Worm (Caenorhabditis elegans) whole organism, L3 larva: Measurements from ENCODE around the gene F49C5.12.
"Not testable (repeated sequence)": the region's sequence is repeated elsewhere in the genome, so short reads cannot be mapped to it uniquely, and the experiment has no call there.

Experiments used
- ZK546.5 ChIP-seq: sonication (generic microtip); optimal IDR thresholded peaks from 2 replicates; lab custom pipeline; 2017; ENCODE audit warnings: missing biosample characterization, missing genetic modification characterization
- ama-1 ChIP-seq: fragments of 150-350 bp; optimal IDR thresholded peaks from 2 replicates; lab custom pipeline; 2018
- ceh-82 ChIP-seq: fragments of 150-350 bp; optimal IDR thresholded peaks from 2 replicates; lab custom pipeline; 2014; ENCODE audit warnings: missing biosample characterization, missing genetic modification characterization
- ceh-9 ChIP-seq: sonication (generic microtip); optimal IDR thresholded peaks from 2 replicates; lab custom pipeline; 2018; ENCODE audit warnings: missing biosample characterization, missing genetic modification characterization
- egl-5 ChIP-seq: fragments of 150-350 bp; optimal IDR thresholded peaks from 2 replicates; lab custom pipeline; 2017; ENCODE audit warnings: missing biosample characterization, missing genetic modification reagents, missing genetic modification characterization, inconsistent platforms
- elt-1 ChIP-seq: fragments of 150-350 bp; optimal IDR thresholded peaks from 2 replicates; lab custom pipeline; 2014; ENCODE audit warnings: missing biosample characterization, missing genetic modification characterization
- elt-2 ChIP-seq: sonication (generic microtip); optimal IDR thresholded peaks from 2 replicates; lab custom pipeline; 2016; ENCODE audit warnings: missing genetic modification reagents, mild to moderate bottlenecking, missing genetic modification characterization, missing compliant biosample characterization
- elt-3 ChIP-seq, 3 experiments: fragments of 150-350 bp in 1 of 3; sonication (generic microtip) in 2 of 3; optimal IDR thresholded peaks; 2 replicates in 2 of 3; 4 replicates in 1 of 3; lab custom pipeline; 2014 to 2017; ENCODE audit warnings: missing biosample characterization in 3 of 3, missing genetic modification characterization in 3 of 3
- eor-1 ChIP-seq, 2 experiments: fragments of 150-350 bp; optimal IDR thresholded peaks; 2 replicates each; lab custom pipeline; 2014 to 2018; ENCODE audit warnings: missing biosample characterization in 2 of 2, missing genetic modification characterization in 2 of 2
- fkh-10 ChIP-seq: sonication (generic microtip); optimal IDR thresholded peaks from 2 replicates; lab custom pipeline; 2017; ENCODE audit warnings: missing biosample characterization, missing genetic modification reagents, missing genetic modification characterization
- fkh-2 ChIP-seq: fragments of 150-350 bp; optimal IDR thresholded peaks from 2 replicates; lab custom pipeline; 2014; ENCODE audit warnings: missing biosample characterization, missing genetic modification reagents, missing genetic modification characterization
- fos-1 ChIP-seq: fragments of 150-350 bp; optimal IDR thresholded peaks from 2 replicates; lab custom pipeline; 2014; ENCODE audit warnings: missing biosample characterization, missing genetic modification characterization
- hmg-11 ChIP-seq: sonication (generic microtip); optimal IDR thresholded peaks from 2 replicates; lab custom pipeline; 2016; ENCODE audit warnings: missing genetic modification characterization, missing compliant biosample characterization
- mdl-1 ChIP-seq: fragments of 150-350 bp; optimal IDR thresholded peaks from 2 replicates; lab custom pipeline; 2014; ENCODE audit warnings: missing biosample characterization, missing genetic modification characterization
- nfya-1 ChIP-seq: sonication (generic microtip); optimal IDR thresholded peaks from 2 replicates; lab custom pipeline; 2017; ENCODE audit warnings: missing genetic modification characterization, mild to moderate bottlenecking, missing compliant biosample characterization, antibody characterized with exemption, moderate library complexity; ENCODE audit not compliant: insufficient read depth
- nhr-11 ChIP-seq: fragments of 150-350 bp; optimal IDR thresholded peaks from 2 replicates; lab custom pipeline; 2014; ENCODE audit warnings: missing biosample characterization, missing genetic modification characterization
- nhr-12 ChIP-seq: fragments of 150-350 bp; optimal IDR thresholded peaks from 2 replicates; lab custom pipeline; 2014; ENCODE audit warnings: missing biosample characterization, missing genetic modification characterization
- nhr-23 ChIP-seq: fragments of 150-350 bp; optimal IDR thresholded peaks from 2 replicates; lab custom pipeline; 2014; ENCODE audit warnings: missing biosample characterization, missing genetic modification reagents, missing genetic modification characterization
- nhr-237 ChIP-seq: fragments of 150-350 bp; optimal IDR thresholded peaks from 2 replicates; lab custom pipeline; 2014; ENCODE audit warnings: missing biosample characterization, missing genetic modification characterization
- nhr-25 ChIP-seq: sonication (generic microtip); optimal IDR thresholded peaks from 2 replicates; lab custom pipeline; 2017; ENCODE audit warnings: missing biosample characterization, missing genetic modification characterization
- nhr-43 ChIP-seq: sonication (generic microtip); optimal IDR thresholded peaks from 2 replicates; lab custom pipeline; 2016; ENCODE audit warnings: mild to moderate bottlenecking, missing genetic modification characterization, missing compliant biosample characterization; ENCODE audit not compliant: poor library complexity, severe bottlenecking
- nhr-67 ChIP-seq: fragments of 150-350 bp; optimal IDR thresholded peaks from 2 replicates; lab custom pipeline; 2014; ENCODE audit warnings: missing biosample characterization, missing genetic modification characterization
- nhr-77 ChIP-seq: fragments of 150-350 bp; optimal IDR thresholded peaks from 2 replicates; lab custom pipeline; 2014; ENCODE audit warnings: missing biosample characterization, missing genetic modification characterization
- pqm-1 ChIP-seq: fragments of 150-350 bp; optimal IDR thresholded peaks from 2 replicates; lab custom pipeline; 2017; ENCODE audit warnings: missing biosample characterization, missing genetic modification characterization, inconsistent platforms
- sea-2 ChIP-seq: fragments of 150-350 bp; sonication (generic microtip); optimal IDR thresholded peaks from 4 replicates; lab custom pipeline; 2014; ENCODE audit warnings: missing biosample characterization, missing genetic modification reagents, missing genetic modification characterization
- zag-1 ChIP-seq: fragments of 150-350 bp; optimal IDR thresholded peaks from 2 replicates; lab custom pipeline; 2014; ENCODE audit warnings: missing biosample characterization, missing genetic modification characterization
- ztf-11 ChIP-seq: fragments of 150-350 bp; optimal IDR thresholded peaks from 2 replicates; lab custom pipeline; 2014; ENCODE audit warnings: missing biosample characterization, missing genetic modification characterization

F49C5.12 gene

ce11 chrII:12539395-12539794 lies 20.7 kb downstream of the F49C5.12 start:
- TF ChIP-seq elt-2 (tag; lab: Kevin White, UChicago) (no peak), zag-1 (tag; lab: Kevin White, UChicago) (no peak), elt-3 (tag; optimal IDR thresholded peaks at IDR 0.05; lab: Kevin White, UChicago) (no peak), egl-5 (no peak)

ce11 chrII:12536203-12536602 lies 23.9 kb downstream of the F49C5.12 start, which contains the start of gene F49C5.3:
TSS of gene F49C5.3 (plus strand) at chrII:12536503.
- not testable (repeated sequence) for TF ChIP-seq zag-1, pqm-1, hmg-11 (tag; lab: Kevin White, UChicago)

DNA sequence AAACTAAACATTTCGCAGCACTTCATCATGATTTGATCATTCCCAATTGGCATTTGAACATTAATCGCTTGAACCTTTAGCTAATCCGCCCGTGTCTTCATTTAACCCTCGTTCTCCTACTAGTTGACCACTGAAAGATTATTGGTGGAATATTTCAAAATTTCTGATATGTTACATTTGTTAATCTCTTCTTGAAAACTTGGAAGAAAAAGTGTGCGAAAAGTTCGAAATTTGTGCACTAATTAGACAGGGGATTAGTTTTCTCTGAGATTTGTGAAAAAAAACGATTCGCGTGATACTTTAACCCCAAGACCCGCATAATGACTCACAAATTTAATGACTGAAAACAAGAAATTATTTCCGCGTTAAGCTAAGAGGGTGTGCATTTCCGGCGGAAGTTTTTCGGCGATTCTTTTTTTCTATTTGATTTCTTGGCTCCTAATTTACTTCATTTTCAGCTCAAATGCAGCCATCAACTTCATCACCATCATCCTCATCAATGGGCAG lies 24.8 kb downstream of the F49C5.12 start, which contains the start of gene nimk-1:
TSS of gene nimk-1 (plus strand) at position 457 of the 507 bp plus-strand sequence.
- TF ChIP-seq ZK546.5 (tag; lab: Kevin White, UChicago) (no peak), eor-1 (tag; optimal IDR thresholded peaks at IDR 0.05; lab: Kevin White, UChicago) (no peak), zag-1 (tag; lab: Kevin White, UChicago) (no peak), mdl-1 (tag; lab: Kevin White, UChicago) (no peak), nhr-237 (no peak)

ce11 chrII:12530958-12531357 lies 29.2 kb downstream of the F49C5.12 start, which contains the start of gene srx-120:
TSS of gene srx-120 (plus strand) at chrII:12531258.
- TF ChIP-seq nhr-43 (no peak), elt-1 (no peak), ztf-11 (tag; lab: Kevin White, UChicago) (no peak)

ce11 chrII:12527947-12528346 lies 32.2 kb downstream of the F49C5.12 start, which contains the start of gene srx-119:
TSS of gene srx-119 (plus strand) at chrII:12528247.
- TF ChIP-seq pqm-1 (tag; lab: Kevin White, UChicago) (no peak), nfya-1 (tag; lab: Kevin White, UChicago) (no peak), nhr-12 (tag; lab: Kevin White, UChicago) (no peak), ztf-11 (tag; lab: Kevin White, UChicago) (no peak), ceh-82 (tag; lab: Kevin White, UChicago) (no peak), elt-2 (tag; lab: Kevin White, UChicago) (no peak)

DNA sequence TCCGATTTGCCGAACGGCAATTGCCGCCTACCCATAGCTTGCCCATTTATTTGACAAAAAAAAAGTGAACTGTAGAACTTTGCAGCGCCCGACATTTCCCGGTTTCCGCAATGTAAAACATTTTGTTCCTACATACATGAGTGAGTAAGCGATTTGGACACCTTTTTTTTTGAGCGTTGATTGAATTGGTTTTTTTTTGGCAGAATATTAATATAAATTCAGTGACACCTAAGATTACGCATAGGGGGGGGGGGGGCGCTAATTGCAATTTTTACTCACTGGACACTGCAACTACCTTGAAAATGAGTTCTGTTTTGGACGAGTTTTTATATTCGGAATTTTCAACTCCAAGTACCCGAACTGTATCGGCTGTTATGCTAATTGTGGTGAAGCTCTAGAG lies 34.6 kb downstream of the F49C5.12 start, which contains the start of gene srx-118:
TSS of gene srx-118 (plus strand) at position 301 of the 400 bp plus-strand sequence.
- TF ChIP-seq nhr-77 (no peak), nhr-25 (tag; lab: Kevin White, UChicago) (no peak), hmg-11 (tag; lab: Kevin White, UChicago) (no peak), fos-1 (no peak), fkh-10 (GFP tag; lab: Kevin White, UChicago) (no peak), nhr-237 (no peak), mdl-1 (tag; lab: Kevin White, UChicago) (no peak), sea-2 (no peak), elt-2 (tag; lab: Kevin White, UChicago) (no peak), nhr-12 (tag; lab: Kevin White, UChicago) (no peak), ZK546.5 (tag; lab: Kevin White, UChicago) (no peak), ceh-9 (tag; lab: Kevin White, UChicago) (no peak), nhr-67 (tag; lab: Kevin White, UChicago) (no peak), ama-1 (lab: Kevin White, UChicago) (no peak), nhr-11 (tag; lab: Kevin White, UChicago) (no peak), fkh-2 (no peak)

DNA sequence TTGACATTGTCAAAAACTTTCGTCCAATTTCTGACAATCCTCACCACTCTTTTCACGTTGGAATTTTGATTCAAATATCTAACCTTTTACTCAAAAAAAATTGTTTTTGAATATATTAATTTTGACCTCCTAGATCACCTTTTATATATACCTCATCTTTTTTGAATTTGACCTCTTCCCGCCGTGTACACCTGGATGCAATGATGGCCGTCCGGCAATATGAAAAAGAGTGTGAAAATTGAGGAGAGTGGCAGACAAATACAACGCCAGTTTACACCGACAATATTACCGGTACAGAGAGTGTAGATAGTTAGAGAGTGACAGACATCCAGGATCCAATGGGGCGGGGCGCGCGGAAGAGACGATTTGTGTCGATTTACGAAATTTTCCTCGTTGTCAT lies 40.5 kb downstream of the F49C5.12 start, which contains the start of gene ceh-99:
TSS of gene ceh-99 (plus strand) at position 366 of the 400 bp plus-strand sequence.
- TF ChIP-seq fkh-10 (GFP tag; lab: Kevin White, UChicago), result no peak
- no peak for TF ChIP-seq nhr-23 (tag; lab: Kevin White, UChicago)
